Fruit fly (Drosophila melanogaster) whole organism, embryonic: ENCODE measurements around the gene CG31436.

ENCODE experiments used
- Antp ChIP-seq: fragments of 200-800 bp; sonication (Bioruptor generic); optimal IDR thresholded peaks from 3 replicates; lab custom pipeline; 2016; ENCODE audit warnings: missing biosample characterization, missing genetic modification characterization
- B-H2 ChIP-seq: fragments of 200-800 bp; sonication (Bioruptor generic); optimal IDR thresholded peaks from 2 replicates; lab custom pipeline; 2018; ENCODE audit warnings: missing biosample characterization, mild to moderate bottlenecking, missing genetic modification characterization
- Bgb ChIP-seq: fragments of 200-800 bp; sonication (Bioruptor generic); IDR thresholded peaks from 2 replicates; pipeline ENCODE4 v1.3.6; 2022; ENCODE audit warnings: missing biosample characterization, missing genetic modification characterization; ENCODE audit not compliant: partially characterized antibody
- CG10274 ChIP-seq: fragments of 200-800 bp; sonication (Bioruptor generic); optimal IDR thresholded peaks from 3 replicates; lab custom pipeline; 2017; ENCODE audit warnings: missing biosample characterization, mild to moderate bottlenecking, missing genetic modification characterization
- CG10959 ChIP-seq: fragments of 200-800 bp; sonication (Bioruptor generic); IDR thresholded peaks from 2 replicates; pipeline ENCODE4 v1.3.6; 2022; ENCODE audit warnings: missing biosample characterization, missing genetic modification characterization
- CG11560 ChIP-seq: fragments of 200-800 bp; sonication (Bioruptor generic); IDR thresholded peaks from 3 replicates; pipeline ENCODE4 v1.3.6; 2022; ENCODE audit warnings: missing biosample characterization, missing genetic modification characterization
- CG11696 ChIP-seq: fragments of 200-800 bp; sonication (Bioruptor generic); IDR thresholded peaks from 2 replicates; pipeline ENCODE4 v1.3.6; 2022; ENCODE audit warnings: missing biosample characterization, missing genetic modification characterization
- CG1603 ChIP-seq: fragments of 200-800 bp; sonication (Bioruptor generic); optimal IDR thresholded peaks from 2 replicates; lab custom pipeline; 2019; ENCODE audit warnings: missing biosample characterization, mild to moderate bottlenecking, missing genetic modification characterization, moderate library complexity
- CG17359 ChIP-seq: fragments of 200-800 bp; sonication (Bioruptor generic); optimal IDR thresholded peaks from 3 replicates; lab custom pipeline; 2018; ENCODE audit warnings: missing biosample characterization, mild to moderate bottlenecking, missing genetic modification characterization, moderate library complexity
- CG17361 ChIP-seq: fragments of 200-800 bp; sonication (Bioruptor generic); IDR thresholded peaks from 3 replicates; pipeline ENCODE4 v1.3.6; 2022; ENCODE audit warnings: missing biosample characterization, missing genetic modification characterization
- CG17829 ChIP-seq: fragments of 200-800 bp; optimal IDR thresholded peaks from 2 replicates; lab custom pipeline; 2019; ENCODE audit warnings: missing biosample characterization, mild to moderate bottlenecking, missing genetic modification characterization, moderate library complexity
- CG18262 ChIP-seq: fragments of 200-800 bp; optimal IDR thresholded peaks from 3 replicates; lab custom pipeline; 2019; ENCODE audit warnings: missing biosample characterization, mild to moderate bottlenecking, missing genetic modification characterization, moderate library complexity
- CG18619 ChIP-seq: fragments of 200-800 bp; sonication (Bioruptor generic); optimal IDR thresholded peaks from 3 replicates; lab custom pipeline; 2017; ENCODE audit warnings: missing biosample characterization, mild to moderate bottlenecking, missing genetic modification characterization
- CG2116 ChIP-seq: fragments of 200-800 bp; sonication (Bioruptor generic); optimal IDR thresholded peaks from 3 replicates; lab custom pipeline; 2018; ENCODE audit warnings: missing biosample characterization, mild to moderate bottlenecking, missing genetic modification characterization
- CG2199 ChIP-seq: fragments of 200-800 bp; sonication (Bioruptor generic); IDR thresholded peaks from 3 replicates; pipeline ENCODE4 v1.3.6; 2022; ENCODE audit warnings: missing biosample characterization, missing genetic modification characterization
- CG6683 ChIP-seq: fragments of 200-800 bp; sonication (Bioruptor generic); optimal IDR thresholded peaks from 2 replicates; lab custom pipeline; 2017; ENCODE audit warnings: missing biosample characterization, mild to moderate bottlenecking, missing genetic modification characterization, missing genetic modification reagents
- CG7745 ChIP-seq: fragments of 200-800 bp; sonication (Bioruptor generic); optimal IDR thresholded peaks from 2 replicates; lab custom pipeline; 2018; ENCODE audit warnings: missing biosample characterization, mild to moderate bottlenecking, missing genetic modification characterization, moderate library complexity
- CG8290 ChIP-seq, 3 experiments: fragments of 200-800 bp; sonication (Bioruptor generic); optimal IDR thresholded peaks; 2 replicates each; lab custom pipeline; 2016 to 2019; ENCODE audit warnings: missing biosample characterization in 3 of 3, missing genetic modification characterization in 3 of 3, mild to moderate bottlenecking in 2 of 3, moderate library complexity in 1 of 3
- CG9215 ChIP-seq: fragments of 200-800 bp; sonication (Bioruptor generic); IDR thresholded peaks from 2 replicates; pipeline ENCODE4 v1.3.6; 2022; ENCODE audit warnings: missing biosample characterization, missing genetic modification characterization
- CG9797 ChIP-seq: fragments of 200-800 bp; sonication (Bioruptor generic); optimal IDR thresholded peaks from 3 replicates; lab custom pipeline; 2018; ENCODE audit warnings: missing biosample characterization, mild to moderate bottlenecking, missing genetic modification characterization
- Dek ChIP-seq: fragments of 200-800 bp; sonication (Bioruptor generic); optimal IDR thresholded peaks from 3 replicates; lab custom pipeline; 2019; ENCODE audit warnings: missing biosample characterization, mild to moderate bottlenecking, missing genetic modification characterization, moderate library complexity
- Drgx ChIP-seq: fragments of 200-800 bp; sonication (Bioruptor generic); IDR thresholded peaks from 2 replicates; pipeline ENCODE4 v1.3.6; 2022; ENCODE audit warnings: missing biosample characterization, missing genetic modification characterization
- E2f2 ChIP-seq: fragments of 200-800 bp; sonication (Bioruptor generic); IDR thresholded peaks from 2 replicates; pipeline ENCODE4 v1.3.6; 2022; ENCODE audit warnings: missing biosample characterization, missing genetic modification characterization
- ERR ChIP-seq: fragments of 200-800 bp; sonication (Bioruptor generic); optimal IDR thresholded peaks from 2 replicates; lab custom pipeline; 2016; ENCODE audit warnings: missing biosample characterization, missing genetic modification characterization
- GATAe ChIP-seq: fragments of 200-800 bp; sonication (Bioruptor generic); conservative IDR thresholded peaks from 2 replicates; pipeline ENCODE4 v1.3.6; 2022; ENCODE audit warnings: missing biosample characterization, missing genetic modification characterization
- HLH4C ChIP-seq: fragments of 200-800 bp; sonication (Bioruptor generic); IDR thresholded peaks from 3 replicates; pipeline ENCODE4 v1.3.6; 2022; ENCODE audit warnings: missing biosample characterization, missing genetic modification characterization; ENCODE audit not compliant: partially characterized antibody
- Kr ChIP-seq: fragments of 200-800 bp; sonication (Bioruptor generic); optimal IDR thresholded peaks from 2 replicates; lab custom pipeline; 2017; ENCODE audit warnings: missing biosample characterization, mild to moderate bottlenecking, missing genetic modification characterization
- NC2β ChIP-seq: fragments of 200-800 bp; sonication (Bioruptor generic); optimal IDR thresholded peaks from 2 replicates; lab custom pipeline; 2016; ENCODE audit warnings: missing biosample characterization, missing genetic modification characterization
- NfI ChIP-seq: fragments of 200-800 bp; sonication (Bioruptor generic); optimal IDR thresholded peaks from 3 replicates; lab custom pipeline; 2018; ENCODE audit warnings: missing biosample characterization, mild to moderate bottlenecking, missing genetic modification characterization, moderate library complexity
- Ravus ChIP-seq: fragments of 200-800 bp; sonication (Bioruptor generic); IDR thresholded peaks from 2 replicates; pipeline ENCODE4 v1.3.6; 2022; ENCODE audit warnings: missing biosample characterization, missing genetic modification characterization
- Six4 ChIP-seq: fragments of 200-800 bp; sonication (Bioruptor generic); optimal IDR thresholded peaks from 2 replicates; lab custom pipeline; 2016; ENCODE audit warnings: missing biosample characterization, missing genetic modification characterization
- Stat92E ChIP-seq, 3 experiments: fragments of >200 bp in 2 of 3; fragments of 200-800 bp in 1 of 3; sonication (Bioruptor generic) in 1 of 3; optimal IDR thresholded peaks; 2 replicates each; lab custom pipeline; 2017 to 2019; ENCODE audit warnings: missing biosample characterization in 3 of 3, missing genetic modification characterization in 3 of 3, mild to moderate bottlenecking in 1 of 3, moderate library complexity in 1 of 3
- Xrp1 ChIP-seq: fragments of 200-800 bp; sonication (Bioruptor generic); IDR thresholded peaks from 2 replicates; pipeline ENCODE4 v1.3.6; 2022; ENCODE audit warnings: missing biosample characterization, missing genetic modification characterization
- caup ChIP-seq: fragments of 200-800 bp; sonication (Bioruptor generic); optimal IDR thresholded peaks from 3 replicates; lab custom pipeline; 2017; ENCODE audit warnings: missing biosample characterization, mild to moderate bottlenecking, missing genetic modification characterization, moderate library complexity; ENCODE audit not compliant: severe bottlenecking
- chm ChIP-seq: fragments of 200-800 bp; sonication (Bioruptor generic); IDR thresholded peaks from 2 replicates; pipeline ENCODE4 v1.3.6; 2022; ENCODE audit warnings: missing biosample characterization, missing genetic modification characterization
- cwo ChIP-seq: fragments of 200-800 bp; sonication (Bioruptor generic); optimal IDR thresholded peaks from 3 replicates; lab custom pipeline; 2017; ENCODE audit warnings: missing biosample characterization, missing genetic modification characterization, mild to moderate bottlenecking, moderate library complexity, missing genetic modification reagents
- dmrt11E ChIP-seq: fragments of 200-800 bp; sonication (Bioruptor generic); optimal IDR thresholded peaks from 3 replicates; lab custom pipeline; 2018; ENCODE audit warnings: missing biosample characterization, mild to moderate bottlenecking, missing genetic modification characterization, moderate library complexity
- dmrt99B ChIP-seq: fragments of 200-800 bp; sonication (Bioruptor generic); optimal IDR thresholded peaks from 2 replicates; lab custom pipeline; 2018; ENCODE audit warnings: missing biosample characterization, mild to moderate bottlenecking, missing genetic modification characterization, moderate library complexity
- gsb-n ChIP-seq: fragments of 200-800 bp; sonication (Bioruptor generic); optimal IDR thresholded peaks from 3 replicates; lab custom pipeline; 2018; ENCODE audit warnings: missing biosample characterization, mild to moderate bottlenecking, missing genetic modification characterization
- hbn ChIP-seq: fragments of 200-800 bp; sonication (Bioruptor generic); IDR thresholded peaks from 2 replicates; pipeline ENCODE4 v1.3.6; 2022; ENCODE audit warnings: missing biosample characterization, missing genetic modification characterization; ENCODE audit not compliant: partially characterized antibody
- luna ChIP-seq: fragments of 200-800 bp; sonication (Bioruptor generic); optimal IDR thresholded peaks from 2 replicates; lab custom pipeline; 2016; ENCODE audit warnings: missing biosample characterization, missing genetic modification characterization
- mirr ChIP-seq: fragments of 200-800 bp; sonication (Bioruptor generic); optimal IDR thresholded peaks from 3 replicates; lab custom pipeline; 2018; ENCODE audit warnings: missing biosample characterization, mild to moderate bottlenecking, missing genetic modification characterization
- nau ChIP-seq: fragments of 200-800 bp; sonication (Bioruptor generic); optimal IDR thresholded peaks from 3 replicates; lab custom pipeline; 2017; ENCODE audit warnings: missing biosample characterization, mild to moderate bottlenecking, missing genetic modification characterization, missing genetic modification reagents
- nerfin-1 ChIP-seq: fragments of 200-800 bp; sonication (Bioruptor generic); optimal IDR thresholded peaks from 3 replicates; lab custom pipeline; 2019; ENCODE audit warnings: missing biosample characterization, mild to moderate bottlenecking, missing genetic modification characterization, moderate library complexity
- org-1 ChIP-seq: fragments of 200-800 bp; sonication (Bioruptor generic); optimal IDR thresholded peaks from 2 replicates; lab custom pipeline; 2017; ENCODE audit warnings: missing biosample characterization, missing genetic modification characterization
- slp2 ChIP-seq: fragments of 200-800 bp; sonication (Bioruptor generic); optimal IDR thresholded peaks from 2 replicates; lab custom pipeline; 2016; ENCODE audit warnings: missing biosample characterization, missing genetic modification characterization
- tap ChIP-seq: fragments of 200-800 bp; optimal IDR thresholded peaks from 3 replicates; lab custom pipeline; 2019; ENCODE audit warnings: missing biosample characterization, mild to moderate bottlenecking, missing genetic modification characterization, moderate library complexity
- unpg ChIP-seq: fragments of 200-800 bp; sonication (Bioruptor generic); optimal IDR thresholded peaks from 3 replicates; lab custom pipeline; 2018; ENCODE audit warnings: missing biosample characterization, mild to moderate bottlenecking, missing genetic modification characterization, moderate library complexity
- zfh1 ChIP-seq: fragments of 200-800 bp; sonication (Bioruptor generic); IDR thresholded peaks from 3 replicates; pipeline ENCODE4 v1.3.6; 2022; ENCODE audit warnings: missing biosample characterization, missing genetic modification characterization

The CG31436 gene

dm6 chr3R:25295320-25296020 is 8.5 kb upstream of the CG31436 start, which contains the start of gene CG31102 (continued):
- TF ChIP-seq dmrt11E = no peak
- TF ChIP-seq CG9215 = no peak
- 0 out of 2 replicates have a peak, but pooled peaks have one; percentile 12 for TF ChIP-seq Drgx (GFP tag; lab: Robert Waterston, UW)
- TF ChIP-seq CG18262 (tag; lab: Kevin White, UChicago) = no peak
- TF ChIP-seq CG2199 (GFP tag; lab: Robert Waterston, UW) = no peak
- TF ChIP-seq ERR = no peak
- TF ChIP-seq CG18619 = no peak
- TF ChIP-seq Antp (GFP tag; lab: Kevin White, UChicago) = no peak
- no peak for TF ChIP-seq HLH4C (GFP tag; lab: Robert Waterston, UW)
- TF ChIP-seq CG17829 = no peak
- no peak for TF ChIP-seq B-H2 (GFP tag; lab: Kevin White, UChicago)
- no peak for TF ChIP-seq CG9797 (GFP tag; lab: Kevin White, UChicago)
- no peak for TF ChIP-seq nerfin-1 (tag; lab: Kevin White, UChicago)
- no peak for TF ChIP-seq org-1 (GFP tag; lab: Kevin White, UChicago)
- no peak for TF ChIP-seq CG7745 (tag; lab: Kevin White, UChicago)
- no peak for TF ChIP-seq hbn
- no peak for TF ChIP-seq CG2116
- TF ChIP-seq tap (tag; lab: Kevin White, UChicago) = no peak
- TF ChIP-seq caup (GFP tag; lab: Kevin White, UChicago) = no peak
- TF ChIP-seq CG10274 (GFP tag; lab: Kevin White, UChicago) = no peak
- TF ChIP-seq unpg (GFP tag; lab: Kevin White, UChicago) = no peak
- TF ChIP-seq CG1603 (tag; lab: Kevin White, UChicago) = no peak
- no peak for TF ChIP-seq Kr (GFP tag; lab: Kevin White, UChicago)
- peak; percentile 28 for TF ChIP-seq mirr (GFP tag; lab: Kevin White, UChicago)
- TF ChIP-seq CG10959 (GFP tag; lab: Robert Waterston, UW) = no peak
- TF ChIP-seq CG17359 (tag; lab: Kevin White, UChicago) = no peak
- peak; percentile 53; the same call in 1 of the 2 replicates for TF ChIP-seq CG11696 (GFP tag; lab: Robert Waterston, UW)
- TF ChIP-seq E2f2 = no peak
- no peak for TF ChIP-seq NC2β (GFP tag; lab: Kevin White, UChicago)
- no peak for TF ChIP-seq luna (GFP tag; lab: Kevin White, UChicago)
- no peak for TF ChIP-seq CG17361 (GFP tag; lab: Robert Waterston, UW)
- TF ChIP-seq Stat92E (GFP tag; optimal IDR thresholded peaks at IDR 0.05; lab: Kevin White, UChicago) = no peak
- no peak for TF ChIP-seq CG8290 (GFP tag; optimal IDR thresholded peaks at IDR 0.05; lab: Kevin White, UChicago)
- no peak for TF ChIP-seq CG8290 (tag; optimal IDR thresholded peaks at IDR 0.05; lab: Kevin White, UChicago)
- no peak for TF ChIP-seq Dek (tag; lab: Kevin White, UChicago)
- TF ChIP-seq Xrp1 (GFP tag; lab: Robert Waterston, UW) = no peak
- TF ChIP-seq Ravus (GFP tag; lab: Robert Waterston, UW) = no peak
- no peak for TF ChIP-seq Six4
- TF ChIP-seq dmrt99B (tag; lab: Kevin White, UChicago) = peak; percentile 1
- TF ChIP-seq slp2 (GFP tag; lab: Kevin White, UChicago) = no peak
- TF ChIP-seq chm (GFP tag; lab: Robert Waterston, UW) = no peak
- TF ChIP-seq NfI = no peak
- TF ChIP-seq GATAe (GFP tag; lab: Robert Waterston, UW) = 0 out of 2 replicates have a peak, but pooled peaks have one; percentile 29
- no peak for TF ChIP-seq nau (GFP tag; lab: Kevin White, UChicago)
- TF ChIP-seq CG11560 = no peak
- TF ChIP-seq Bgb = no peak
- TF ChIP-seq zfh1 (GFP tag; lab: Robert Waterston, UW) = no peak
- no peak for TF ChIP-seq CG6683
- no peak for TF ChIP-seq cwo (GFP tag; lab: Kevin White, UChicago)
- no peak for TF ChIP-seq gsb-n (tag; lab: Kevin White, UChicago)
